Fruit fly (Drosophila melanogaster) whole organism, adult: ENCODE data around the gene Nhe1.

Source experiments
- CG11617 ChIP-seq: fragments of 200-800 bp; sonication (Bioruptor generic); optimal IDR thresholded peaks from 2 replicates; lab custom pipeline; 2017; ENCODE audit warnings: mild to moderate bottlenecking, missing biosample characterization, missing genetic modification reagents, missing genetic modification characterization
- CG12768 ChIP-seq: fragments of 200-800 bp; sonication (Bioruptor generic); optimal IDR thresholded peaks from 2 replicates; lab custom pipeline; 2017; ENCODE audit warnings: missing biosample characterization, missing genetic modification characterization, mild to moderate bottlenecking, moderate library complexity, missing genetic modification reagents
- CG14711 ChIP-seq: fragments of 200-800 bp; sonication (Bioruptor generic); optimal IDR thresholded peaks from 2 replicates; lab custom pipeline; 2018; ENCODE audit warnings: missing biosample characterization, mild to moderate bottlenecking, missing genetic modification characterization, moderate library complexity
- CG1620 ChIP-seq: fragments of 200-800 bp; sonication (Bioruptor generic); optimal IDR thresholded peaks from 2 replicates; lab custom pipeline; 2016; ENCODE audit warnings: missing biosample characterization, missing genetic modification characterization
- CG33017 ChIP-seq: fragments of 200-800 bp; sonication (Bioruptor generic); optimal IDR thresholded peaks from 2 replicates; lab custom pipeline; 2018; ENCODE audit warnings: missing biosample characterization, mild to moderate bottlenecking, missing genetic modification characterization, moderate library complexity
- CG5204 ChIP-seq: fragments of 200-800 bp; sonication (Bioruptor generic); optimal IDR thresholded peaks from 2 replicates; lab custom pipeline; 2016; ENCODE audit warnings: missing biosample characterization, missing genetic modification characterization
- CG7045 ChIP-seq: fragments of 200-800 bp; sonication (Bioruptor generic); optimal IDR thresholded peaks from 2 replicates; lab custom pipeline; 2017; ENCODE audit warnings: missing biosample characterization, mild to moderate bottlenecking, missing genetic modification characterization
- CG7101 ChIP-seq: fragments of 200-800 bp; sonication (Bioruptor generic); optimal IDR thresholded peaks from 2 replicates; lab custom pipeline; 2018; ENCODE audit warnings: missing biosample characterization, mild to moderate bottlenecking, missing genetic modification characterization, moderate library complexity
- Clk ChIP-seq: fragments of 200-800 bp; sonication (Bioruptor generic); optimal IDR thresholded peaks from 2 replicates; lab custom pipeline; 2017; ENCODE audit warnings: missing biosample characterization, missing genetic modification characterization
- Crg-1 ChIP-seq: fragments of 200-800 bp; sonication (Bioruptor generic); optimal IDR thresholded peaks from 2 replicates; lab custom pipeline; 2016; ENCODE audit warnings: missing biosample characterization, missing genetic modification characterization
- Hr96 ChIP-seq: fragments of 200-800 bp; sonication (Bioruptor generic); optimal IDR thresholded peaks from 2 replicates; lab custom pipeline; 2016; ENCODE audit warnings: missing biosample characterization, missing genetic modification characterization
- Mnt ChIP-seq: fragments of 200-800 bp; sonication (Bioruptor generic); optimal IDR thresholded peaks from 2 replicates; lab custom pipeline; 2016; ENCODE audit warnings: missing biosample characterization, mild to moderate bottlenecking, missing genetic modification characterization
- bab1 ChIP-seq: fragments of 200-800 bp; sonication (Bioruptor generic); optimal IDR thresholded peaks from 3 replicates; lab custom pipeline; 2019; ENCODE audit warnings: missing biosample characterization, mild to moderate bottlenecking, missing genetic modification characterization, moderate library complexity
- cic ChIP-seq: fragments of 200-800 bp; sonication (Bioruptor generic); optimal IDR thresholded peaks from 2 replicates; lab custom pipeline; 2017; ENCODE audit warnings: missing biosample characterization, mild to moderate bottlenecking, missing genetic modification characterization, moderate library complexity
- cnc ChIP-seq, 2 experiments: fragments of >200 bp; optimal IDR thresholded peaks; 2 replicates each; lab custom pipeline; 2017
- kay ChIP-seq: fragments of 200-800 bp; sonication (Bioruptor generic); peaks from one replicate; lab custom pipeline; 2016; ENCODE audit warnings: missing biosample characterization, missing genetic modification characterization, borderline replicate concordance
- ovo ChIP-seq: fragments of 200-800 bp; sonication (Bioruptor generic); optimal IDR thresholded peaks from 2 replicates; lab custom pipeline; 2016; ENCODE audit warnings: missing biosample characterization, missing genetic modification characterization
- pad ChIP-seq: fragments of 200-800 bp; sonication (Bioruptor generic); optimal IDR thresholded peaks from 3 replicates; lab custom pipeline; 2017; ENCODE audit warnings: missing biosample characterization, missing genetic modification characterization, mild to moderate bottlenecking, moderate library complexity, missing genetic modification reagents
- tj ChIP-seq: fragments of 200-800 bp; sonication (Bioruptor generic); optimal IDR thresholded peaks from 3 replicates; lab custom pipeline; 2017; ENCODE audit warnings: missing biosample characterization, mild to moderate bottlenecking, missing genetic modification characterization, moderate library complexity
- toe ChIP-seq: fragments of 200-800 bp; sonication (Bioruptor generic); optimal IDR thresholded peaks from 2 replicates; lab custom pipeline; 2016; ENCODE audit warnings: missing biosample characterization, missing genetic modification characterization

Gene Nhe1

dm6 chr2L:128296-128715, 21.8 kb upstream of the Nhe1 start:
- no peak for TF ChIP-seq pad (GFP tag; lab: Kevin White, UChicago)

dm6 chr2L:125364-126252, 19.1 kb upstream of the Nhe1 start:
- TF ChIP-seq CG5204 (GFP tag; lab: Kevin White, UChicago) (no peak), Hr96 (GFP tag; lab: Kevin White, UChicago) (peak; percentile 12), Crg-1 (GFP tag; lab: Kevin White, UChicago) (no peak), CG14711 (no peak), CG12768 (GFP tag; lab: Kevin White, UChicago) (peak; percentile 90), bab1 (GFP tag; lab: Kevin White, UChicago) (no peak), CG33017 (peak; percentile 42), ovo (GFP tag; lab: Kevin White, UChicago) (no peak), cnc (optimal IDR thresholded peaks at IDR 0.05; lab: Kevin White, UChicago) (no peak), tj (GFP tag; lab: Kevin White, UChicago) (peak; percentile 37), Mnt (GFP tag; lab: Kevin White, UChicago) (peak; percentile 74), kay (GFP tag; lab: Kevin White, UChicago) (peak; percentile 88), CG11617 (no peak), CG7045 (GFP tag; lab: Kevin White, UChicago) (peak; percentile 50), Clk (GFP tag; lab: Kevin White, UChicago) (no peak), toe (peak; percentile 75), cic (peak; percentile 64), CG7101 (peak; percentile 44), pad (GFP tag; lab: Kevin White, UChicago) (no peak), CG1620 (no peak)

- TF ChIP-seq pad (GFP tag; lab: Kevin White, UChicago) (no peak), kay (GFP tag; lab: Kevin White, UChicago) (peak; percentile 66)
Measured at dm6 chr2L:123007-123327, 16.4 kb upstream of the Nhe1 start.

- TF ChIP-seq kay (GFP tag; lab: Kevin White, UChicago) (peak; percentile 92), Clk (GFP tag; lab: Kevin White, UChicago) (no peak), CG33017 (no peak), CG11617 (no peak), CG7101 (no peak), CG5204 (GFP tag; lab: Kevin White, UChicago) (no peak), ovo (GFP tag; lab: Kevin White, UChicago) (no peak), CG12768 (GFP tag; lab: Kevin White, UChicago) (no peak)
Measured at dm6 chr2L:122167-123006, 15.9 kb upstream of the Nhe1 start.

dm6 chr2L:121456-121831, 14.9 kb upstream of the Nhe1 start, which contains the start of gene CG4822:
Gene CG4822 (minus strand): TSS chr2L:121754.
- no peak for TF ChIP-seq CG5204 (GFP tag; lab: Kevin White, UChicago)
- TF ChIP-seq toe, result no peak
- TF ChIP-seq cic, result no peak
- TF ChIP-seq pad (GFP tag; lab: Kevin White, UChicago), result no peak
- TF ChIP-seq tj (GFP tag; lab: Kevin White, UChicago), result no peak
- TF ChIP-seq CG1620, result no peak
- TF ChIP-seq kay (GFP tag; lab: Kevin White, UChicago), result no peak
- no peak for TF ChIP-seq Mnt (GFP tag; lab: Kevin White, UChicago)
- no peak for TF ChIP-seq CG7045 (GFP tag; lab: Kevin White, UChicago)
- no peak for TF ChIP-seq CG12768 (GFP tag; lab: Kevin White, UChicago)

dm6 chr2L:120492-121455, 14.2 kb upstream of the Nhe1 start:
- TF ChIP-seq CG5204 (GFP tag; lab: Kevin White, UChicago) (no peak), Clk (GFP tag; lab: Kevin White, UChicago) (no peak), CG1620 (no peak), CG14711 (no peak), CG12768 (GFP tag; lab: Kevin White, UChicago) (peak; percentile 54), toe (no peak), cic (peak; percentile 74), cnc (optimal IDR thresholded peaks at IDR 0.05; lab: Kevin White, UChicago) (no peak), CG33017 (no peak), Crg-1 (GFP tag; lab: Kevin White, UChicago) (no peak), Hr96 (GFP tag; lab: Kevin White, UChicago) (no peak), CG7101 (no peak), Mnt (GFP tag; lab: Kevin White, UChicago) (no peak), ovo (GFP tag; lab: Kevin White, UChicago) (no peak), kay (GFP tag; lab: Kevin White, UChicago) (peak; percentile 77), CG7045 (GFP tag; lab: Kevin White, UChicago) (no peak), pad (GFP tag; lab: Kevin White, UChicago) (no peak), tj (GFP tag; lab: Kevin White, UChicago) (no peak), bab1 (GFP tag; lab: Kevin White, UChicago) (no peak), CG11617 (no peak)
